Worm (Caenorhabditis elegans): ENCODE measurements around the gene tkr-3.
A peak's percentile ranks its signal among the peaks of the same experiment; 100 is the strongest.

tkr-3 gene

ce11 chrIV:5149793-5150192 is 27.9 kb upstream of the tkr-3 start, which contains the start of gene C24D10.5:
TSS of gene C24D10.5 (plus strand) at chrIV:5150093.
- TF ChIP-seq scrt-1 (GFP tag; IDR thresholded peaks at IDR 0.05) (no peak), B0310.2 (tag; optimal IDR thresholded peaks at IDR 0.05) (no peak), sea-1 (GFP tag; conservative IDR thresholded peaks at IDR 0.05) (no peak), ama-1 (optimal IDR thresholded peaks at IDR 0.05) (no peak), flt-1 (GFP tag; IDR thresholded peaks at IDR 0.05) (no peak), pes-1 (GFP tag; IDR thresholded peaks at IDR 0.05) (no peak), ets-7 (tag; optimal IDR thresholded peaks at IDR 0.05) (no peak), F13C5.2 (tag; optimal IDR thresholded peaks at IDR 0.05) (no peak), ceh-36 (tag; optimal IDR thresholded peaks at IDR 0.05) (no peak), tbx-37 (GFP tag; conservative IDR thresholded peaks at IDR 0.05) (no peak), hmg-4 (GFP tag; optimal IDR thresholded peaks at IDR 0.05) (no peak), hnd-1 (tag; optimal IDR thresholded peaks at IDR 0.05) (no peak), ceh-13 (GFP tag; optimal IDR thresholded peaks at IDR 0.05) (no peak), tbx-11 (GFP tag; IDR thresholded peaks at IDR 0.05) (no peak), hmbx-1 (tag; optimal IDR thresholded peaks at IDR 0.05) (no peak), tra-4 (tag; optimal IDR thresholded peaks at IDR 0.05) (no peak)

ce11 chrIV:5139972-5140371 is 18.1 kb upstream of the tkr-3 start:
- no peak for TF ChIP-seq ama-1 (optimal IDR thresholded peaks at IDR 0.05)
- TF ChIP-seq flt-1 (GFP tag; IDR thresholded peaks at IDR 0.05) = no peak
- TF ChIP-seq sea-1 (GFP tag; conservative IDR thresholded peaks at IDR 0.05) = no peak
- no peak for TF ChIP-seq F13C5.2 (tag; optimal IDR thresholded peaks at IDR 0.05)
- no peak for TF ChIP-seq hmbx-1 (tag; optimal IDR thresholded peaks at IDR 0.05)
- TF ChIP-seq tra-4 (tag; optimal IDR thresholded peaks at IDR 0.05) = no peak
- no peak for TF ChIP-seq B0310.2 (tag; optimal IDR thresholded peaks at IDR 0.05)
- no peak for TF ChIP-seq ceh-13 (GFP tag; optimal IDR thresholded peaks at IDR 0.05)
- no peak for TF ChIP-seq ets-7 (tag; optimal IDR thresholded peaks at IDR 0.05)
- no peak for TF ChIP-seq hnd-1 (tag; optimal IDR thresholded peaks at IDR 0.05)
- no peak for TF ChIP-seq tbx-37 (GFP tag; conservative IDR thresholded peaks at IDR 0.05)
- TF ChIP-seq pes-1 (GFP tag; IDR thresholded peaks at IDR 0.05) = no peak
- no peak for TF ChIP-seq aly-1 (tag; optimal IDR thresholded peaks at IDR 0.05)
- no peak for TF ChIP-seq hmg-4 (GFP tag; optimal IDR thresholded peaks at IDR 0.05)
- TF ChIP-seq scrt-1 (GFP tag; IDR thresholded peaks at IDR 0.05) = no peak
- TF ChIP-seq ceh-36 (tag; optimal IDR thresholded peaks at IDR 0.05) = no peak
- no peak for TF ChIP-seq tbx-11 (GFP tag; IDR thresholded peaks at IDR 0.05)

- TF ChIP-seq tbx-37 (GFP tag; conservative IDR thresholded peaks at IDR 0.05) = no peak
- no peak for TF ChIP-seq hnd-1 (tag; optimal IDR thresholded peaks at IDR 0.05)
- TF ChIP-seq F13C5.2 (tag; optimal IDR thresholded peaks at IDR 0.05) = no peak
- no peak for TF ChIP-seq scrt-1 (GFP tag; IDR thresholded peaks at IDR 0.05)
- no peak for TF ChIP-seq ama-1 (optimal IDR thresholded peaks at IDR 0.05)
- TF ChIP-seq aly-1 (tag; optimal IDR thresholded peaks at IDR 0.05) = no peak
- TF ChIP-seq ets-7 (tag; optimal IDR thresholded peaks at IDR 0.05) = no peak
- TF ChIP-seq hmbx-1 (tag; optimal IDR thresholded peaks at IDR 0.05) = no peak
- TF ChIP-seq flt-1 (GFP tag; IDR thresholded peaks at IDR 0.05) = no peak
- TF ChIP-seq ceh-36 (tag; optimal IDR thresholded peaks at IDR 0.05) = no peak
- no peak for TF ChIP-seq B0310.2 (tag; optimal IDR thresholded peaks at IDR 0.05)
- TF ChIP-seq hmg-4 (GFP tag; optimal IDR thresholded peaks at IDR 0.05) = no peak
- no peak for TF ChIP-seq tbx-11 (GFP tag; IDR thresholded peaks at IDR 0.05)
- no peak for TF ChIP-seq ceh-13 (GFP tag; optimal IDR thresholded peaks at IDR 0.05)
- TF ChIP-seq pes-1 (GFP tag; IDR thresholded peaks at IDR 0.05) = no peak
- no peak for TF ChIP-seq tra-4 (tag; optimal IDR thresholded peaks at IDR 0.05)
- no peak for TF ChIP-seq sea-1 (GFP tag; conservative IDR thresholded peaks at IDR 0.05)
Observed at ce11 chrIV:5139189-5139588, 17.3 kb upstream of the tkr-3 start.

ce11 chrIV:5137809-5138208 is 15.9 kb upstream of the tkr-3 start:
- no peak for TF ChIP-seq B0310.2 (tag; optimal IDR thresholded peaks at IDR 0.05)
- TF ChIP-seq tbx-37 (GFP tag; conservative IDR thresholded peaks at IDR 0.05) = no peak
- no peak for TF ChIP-seq pes-1 (GFP tag; IDR thresholded peaks at IDR 0.05)
- TF ChIP-seq ceh-13 (GFP tag; optimal IDR thresholded peaks at IDR 0.05) = no peak
- no peak for TF ChIP-seq hmbx-1 (tag; optimal IDR thresholded peaks at IDR 0.05)
- no peak for TF ChIP-seq flt-1 (GFP tag; IDR thresholded peaks at IDR 0.05)
- TF ChIP-seq F13C5.2 (tag; optimal IDR thresholded peaks at IDR 0.05) = no peak
- no peak for TF ChIP-seq hmg-4 (GFP tag; optimal IDR thresholded peaks at IDR 0.05)

ce11 chrIV:5136523-5136922 is 14.6 kb upstream of the tkr-3 start:
- TF ChIP-seq ceh-36 (tag; optimal IDR thresholded peaks at IDR 0.05) (peak; percentile 25), aly-1 (tag; optimal IDR thresholded peaks at IDR 0.05) (no peak), ceh-13 (GFP tag; optimal IDR thresholded peaks at IDR 0.05) (no peak), hmg-4 (GFP tag; optimal IDR thresholded peaks at IDR 0.05) (no peak), tbx-37 (GFP tag; conservative IDR thresholded peaks at IDR 0.05) (no peak)

DNA sequence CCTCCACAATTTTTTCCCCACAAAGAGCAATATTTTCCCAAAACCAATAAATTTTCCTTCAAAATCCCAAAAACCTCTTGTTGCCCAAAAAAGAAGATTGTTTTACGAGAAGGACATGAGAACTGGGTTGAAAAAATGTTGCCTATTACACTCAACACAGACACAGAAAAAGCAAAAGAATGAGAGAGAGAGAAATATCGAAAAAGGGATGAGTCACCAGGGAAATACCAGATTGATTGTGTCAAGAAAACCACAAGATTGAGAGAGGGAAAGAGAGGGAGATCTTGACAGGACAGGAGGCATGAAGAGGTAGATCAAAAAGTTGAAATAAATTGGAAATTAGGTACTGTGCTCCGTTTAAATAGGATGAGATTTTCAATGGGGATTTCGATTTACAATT is 12.9 kb upstream of the tkr-3 start:
- no peak for TF ChIP-seq tra-4 (tag; optimal IDR thresholded peaks at IDR 0.05)
- TF ChIP-seq ets-7 (tag; optimal IDR thresholded peaks at IDR 0.05) = no peak
- no peak for TF ChIP-seq ama-1 (optimal IDR thresholded peaks at IDR 0.05)
- no peak for TF ChIP-seq pes-1 (GFP tag; IDR thresholded peaks at IDR 0.05)
- no peak for TF ChIP-seq sea-1 (GFP tag; conservative IDR thresholded peaks at IDR 0.05)
- TF ChIP-seq flt-1 (GFP tag; IDR thresholded peaks at IDR 0.05) = no peak
- TF ChIP-seq hmg-4 (GFP tag; optimal IDR thresholded peaks at IDR 0.05) = no peak
- TF ChIP-seq tbx-11 (GFP tag; IDR thresholded peaks at IDR 0.05) = no peak
- no peak for TF ChIP-seq F13C5.2 (tag; optimal IDR thresholded peaks at IDR 0.05)
- no peak for TF ChIP-seq aly-1 (tag; optimal IDR thresholded peaks at IDR 0.05)

ce11 chrIV:5133791-5134370 is 12.0 kb upstream of the tkr-3 start:
- TF ChIP-seq sea-1 (GFP tag; conservative IDR thresholded peaks at IDR 0.05) = no peak
- no peak for TF ChIP-seq flt-1 (GFP tag; IDR thresholded peaks at IDR 0.05)
- TF ChIP-seq B0310.2 (tag; optimal IDR thresholded peaks at IDR 0.05) = no peak
- TF ChIP-seq pes-1 (GFP tag; IDR thresholded peaks at IDR 0.05) = no peak
- no peak for TF ChIP-seq aly-1 (tag; optimal IDR thresholded peaks at IDR 0.05)
- TF ChIP-seq ets-7 (tag; optimal IDR thresholded peaks at IDR 0.05) = no peak
- no peak for TF ChIP-seq hmbx-1 (tag; optimal IDR thresholded peaks at IDR 0.05)
- TF ChIP-seq ama-1 (optimal IDR thresholded peaks at IDR 0.05) = no peak
- no peak for TF ChIP-seq scrt-1 (GFP tag; IDR thresholded peaks at IDR 0.05)
- no peak for TF ChIP-seq ceh-36 (tag; optimal IDR thresholded peaks at IDR 0.05)
- no peak for TF ChIP-seq hmg-4 (GFP tag; optimal IDR thresholded peaks at IDR 0.05)
- TF ChIP-seq tbx-11 (GFP tag; IDR thresholded peaks at IDR 0.05) = no peak
- no peak for TF ChIP-seq ceh-13 (GFP tag; optimal IDR thresholded peaks at IDR 0.05)
- TF ChIP-seq F13C5.2 (tag; optimal IDR thresholded peaks at IDR 0.05) = no peak
